Worm (Caenorhabditis elegans) whole organism, late embryonic: Measurements from ENCODE around the gene C03A7.2.

Experiments used
- C08G9.2 ChIP-seq: sonication (generic microtip); optimal IDR thresholded peaks from 2 replicates; lab custom pipeline; 2016; ENCODE audit warnings: mild to moderate bottlenecking, missing genetic modification characterization, moderate library complexity, missing compliant biosample characterization
- F13H6.1 ChIP-seq: sonication (generic microtip); optimal IDR thresholded peaks from 2 replicates; lab custom pipeline; 2016; ENCODE audit warnings: missing genetic modification characterization, missing compliant biosample characterization
- K02D7.2 ChIP-seq: sonication (generic microtip); optimal IDR thresholded peaks from 2 replicates; lab custom pipeline; 2017; ENCODE audit warnings: mild to moderate bottlenecking, missing genetic modification characterization, missing compliant biosample characterization
- T23F11.4 ChIP-seq: fragments of 200-800 bp; sonication (Bioruptor generic); optimal IDR thresholded peaks from 2 replicates; lab custom pipeline; 2018; ENCODE audit warnings: mild to moderate bottlenecking, missing genetic modification characterization, missing compliant biosample characterization
- ceh-18 ChIP-seq: sonication (generic microtip); optimal IDR thresholded peaks from 2 replicates; lab custom pipeline; 2016; ENCODE audit warnings: missing genetic modification characterization, missing compliant biosample characterization
- ceh-24 ChIP-seq: sonication (generic microtip); optimal IDR thresholded peaks from 2 replicates; lab custom pipeline; 2016; ENCODE audit warnings: mild to moderate bottlenecking, missing genetic modification characterization, missing compliant biosample characterization
- ceh-45 ChIP-seq: fragments of 200-800 bp; sonication (Bioruptor generic); IDR thresholded peaks from 2 replicates; pipeline ENCODE4 v1.3.6; 2022; ENCODE audit warnings: missing genetic modification reagents, missing genetic modification characterization, missing compliant biosample characterization
- ceh-48 ChIP-seq: sonication (generic microtip); optimal IDR thresholded peaks from 2 replicates; lab custom pipeline; 2016; ENCODE audit warnings: missing genetic modification characterization, inconsistent platforms, missing compliant biosample characterization
- che-1 ChIP-seq: sonication (generic microtip); optimal IDR thresholded peaks from 2 replicates; lab custom pipeline; 2016; ENCODE audit warnings: mild to moderate bottlenecking, missing genetic modification characterization, missing compliant biosample characterization
- dmd-4 ChIP-seq: sonication (generic microtip); optimal IDR thresholded peaks from 2 replicates; lab custom pipeline; 2016; ENCODE audit warnings: borderline replicate concordance, missing genetic modification characterization, missing compliant biosample characterization
- dve-1 ChIP-seq: sonication (generic microtip); optimal IDR thresholded peaks from 2 replicates; lab custom pipeline; 2017; ENCODE audit warnings: antibody characterized with exemption, mild to moderate bottlenecking, missing genetic modification characterization, missing compliant biosample characterization
- elt-4 ChIP-seq: sonication (generic microtip); optimal IDR thresholded peaks from 2 replicates; lab custom pipeline; 2016; ENCODE audit warnings: missing genetic modification characterization, missing compliant biosample characterization
- ets-4 ChIP-seq: sonication (generic microtip); optimal IDR thresholded peaks from 2 replicates; lab custom pipeline; 2016; ENCODE audit warnings: missing genetic modification characterization, missing compliant biosample characterization
- fkh-10 ChIP-seq: fragments of 150-350 bp; optimal IDR thresholded peaks from 2 replicates; lab custom pipeline; 2014; ENCODE audit warnings: missing biosample characterization, missing genetic modification reagents, missing genetic modification characterization
- fkh-6 ChIP-seq: sonication (generic microtip); optimal IDR thresholded peaks from 2 replicates; lab custom pipeline; 2016; ENCODE audit warnings: missing genetic modification characterization, missing compliant biosample characterization
- hlh-13 ChIP-seq: fragments of 200-800 bp; sonication (Bioruptor generic); optimal IDR thresholded peaks from 2 replicates; lab custom pipeline; 2018; ENCODE audit warnings: mild to moderate bottlenecking, missing genetic modification characterization, missing compliant biosample characterization
- hlh-15 ChIP-seq: sonication (generic microtip); optimal IDR thresholded peaks from 2 replicates; lab custom pipeline; 2016; ENCODE audit warnings: missing genetic modification characterization, missing compliant biosample characterization
- hlh-8 ChIP-seq: sonication (generic microtip); optimal IDR thresholded peaks from 2 replicates; lab custom pipeline; 2016; ENCODE audit warnings: missing genotype, missing genetic modification characterization, missing compliant biosample characterization
- lin-11 ChIP-seq: fragments of 200-800 bp; sonication (Bioruptor generic); optimal IDR thresholded peaks from 2 replicates; lab custom pipeline; 2018; ENCODE audit warnings: mild to moderate bottlenecking, missing genetic modification characterization, missing compliant biosample characterization
- nfya-1 ChIP-seq: sonication (generic microtip); optimal IDR thresholded peaks from 2 replicates; lab custom pipeline; 2017; ENCODE audit warnings: missing genetic modification characterization, mild to moderate bottlenecking, missing compliant biosample characterization, antibody characterized with exemption, moderate library complexity
- nhr-11 ChIP-seq: fragments of 150-350 bp; optimal IDR thresholded peaks from 2 replicates; lab custom pipeline; 2014; ENCODE audit warnings: missing biosample characterization, missing genetic modification characterization
- nhr-232 ChIP-seq: sonication (generic microtip); optimal IDR thresholded peaks from 2 replicates; lab custom pipeline; 2016; ENCODE audit warnings: missing genetic modification characterization, missing compliant biosample characterization
- pat-9 ChIP-seq: fragments of 200-800 bp; sonication (Bioruptor generic); optimal IDR thresholded peaks from 2 replicates; lab custom pipeline; 2018; ENCODE audit warnings: mild to moderate bottlenecking, missing genetic modification characterization, moderate library complexity, missing compliant biosample characterization
- pha-4 ChIP-seq: fragments of 150-350 bp; optimal IDR thresholded peaks from 2 replicates; lab custom pipeline; 2018; ENCODE audit warnings: missing biosample characterization, missing genetic modification reagents, missing genetic modification characterization
- pros-1 ChIP-seq: fragments of 150-350 bp; optimal IDR thresholded peaks from 2 replicates; lab custom pipeline; 2014; ENCODE audit warnings: missing biosample characterization, missing genetic modification reagents, missing genetic modification characterization
- ref-2 ChIP-seq: sonication (generic microtip); optimal IDR thresholded peaks from 2 replicates; lab custom pipeline; 2016; ENCODE audit warnings: missing genetic modification characterization, missing compliant biosample characterization
- sox-4 ChIP-seq: sonication (generic microtip); optimal IDR thresholded peaks from 2 replicates; lab custom pipeline; 2017; ENCODE audit warnings: mild to moderate bottlenecking, missing genetic modification characterization, inconsistent platforms, missing compliant biosample characterization
- syd-9 ChIP-seq: sonication (generic microtip); optimal IDR thresholded peaks from 2 replicates; lab custom pipeline; 2016; ENCODE audit warnings: mild to moderate bottlenecking, missing genetic modification characterization, moderate library complexity, missing compliant biosample characterization
- tbx-2 ChIP-seq: sonication (generic microtip); optimal IDR thresholded peaks from 2 replicates; lab custom pipeline; 2016; ENCODE audit warnings: missing genetic modification characterization, missing compliant biosample characterization
- ttx-3 ChIP-seq: sonication (generic microtip); optimal IDR thresholded peaks from 2 replicates; lab custom pipeline; 2016; ENCODE audit warnings: missing genetic modification reagents, missing genetic modification characterization, missing compliant biosample characterization
- unc-86 ChIP-seq: sonication (generic microtip); optimal IDR thresholded peaks from 2 replicates; lab custom pipeline; 2016; ENCODE audit warnings: missing genetic modification characterization, missing compliant biosample characterization
- zip-5 ChIP-seq: sonication (generic microtip); optimal IDR thresholded peaks from 2 replicates; lab custom pipeline; 2016; ENCODE audit warnings: missing genetic modification characterization, missing compliant biosample characterization
- ztf-16 ChIP-seq: sonication (generic microtip); optimal IDR thresholded peaks from 2 replicates; lab custom pipeline; 2017; ENCODE audit warnings: missing genetic modification characterization, missing compliant biosample characterization

C03A7.2 gene

DNA sequence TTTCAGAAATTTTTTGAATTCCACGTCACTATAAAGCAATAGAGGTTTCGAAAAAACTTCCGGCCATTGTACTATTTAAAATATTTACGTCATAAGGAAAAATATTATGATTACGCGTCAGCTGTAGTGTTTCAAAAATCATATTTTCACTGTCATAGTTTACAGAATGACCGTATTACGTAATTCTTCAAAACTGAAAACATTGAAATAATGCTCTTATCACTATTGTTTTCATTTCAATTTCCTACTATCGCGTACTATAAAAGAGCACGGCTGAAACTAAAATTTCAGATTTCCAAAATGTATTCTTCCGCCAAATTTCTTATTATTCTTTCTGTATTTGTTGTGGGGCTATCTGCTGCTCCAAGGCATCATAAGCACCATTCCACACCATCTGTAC, 37.2 kb upstream of the C03A7.2 start, which contains the start of gene F14F9.2:
TSS of gene F14F9.2 (plus strand) at position 301 of the 400 bp plus-strand sequence.
- TF ChIP-seq ztf-16 (tag; lab: Kevin White, UChicago) (no peak), zip-5 (tag; lab: Kevin White, UChicago) (no peak), ets-4 (no peak), K02D7.2 (no peak)

DNA sequence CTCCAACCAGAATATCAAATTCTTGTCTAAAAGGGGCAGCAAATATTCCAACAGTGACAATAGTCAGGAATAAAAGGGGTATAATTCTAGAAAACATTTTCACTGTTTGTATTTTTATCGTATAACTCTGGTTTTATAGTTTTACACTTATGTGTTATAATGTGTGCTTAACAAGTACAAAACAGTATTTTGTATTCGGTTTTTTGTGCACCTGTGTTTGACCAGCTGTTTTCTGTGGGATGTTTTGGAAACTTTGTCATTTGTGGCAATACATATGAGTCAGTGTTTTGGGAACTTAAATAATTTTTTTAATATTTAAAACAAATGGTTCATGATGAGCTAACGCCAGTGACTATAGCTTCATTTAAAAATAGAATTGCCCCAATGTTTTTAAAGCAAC, 35.3 kb upstream of the C03A7.2 start, which contains the start of gene F14F9.6:
TSS of gene F14F9.6 (minus strand) at position 101 of the 400 bp plus-strand sequence.
- TF ChIP-seq unc-86 (tag; lab: Kevin White, UChicago) (no peak), dmd-4 (tag; lab: Kevin White, UChicago) (no peak), hlh-8 (no peak), nhr-232 (tag; lab: Kevin White, UChicago) (no peak), pat-9 (tag; lab: Kevin White, UChicago) (no peak), sox-4 (tag; lab: Kevin White, UChicago) (no peak), pros-1 (tag; lab: Kevin White, UChicago) (no peak), pha-4 (no peak), che-1 (no peak)

DNA sequence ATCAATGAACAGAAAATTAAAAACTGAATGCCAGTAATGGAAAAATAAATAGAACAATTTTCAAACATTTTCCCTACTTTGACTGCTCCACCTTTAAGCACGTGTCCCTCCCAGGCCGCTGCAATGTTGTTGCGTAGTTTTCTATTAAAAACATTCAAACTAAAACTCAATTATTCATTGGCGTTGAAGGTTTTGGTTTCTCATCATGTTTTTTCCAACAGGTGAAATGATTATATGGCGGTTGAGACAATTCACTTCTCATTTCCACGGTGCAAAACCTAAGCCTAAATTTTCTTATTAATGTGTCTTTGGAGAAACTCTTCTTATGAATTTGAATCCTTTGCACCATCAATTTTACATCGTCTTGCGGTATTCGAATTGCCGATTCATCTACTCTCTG, 30.8 kb upstream of the C03A7.2 start, which contains the start of gene srh-130:
TSS of gene srh-130 (plus strand) at position 301 of the 400 bp plus-strand sequence.
- TF ChIP-seq ceh-18 (tag; lab: Kevin White, UChicago) = no peak

DNA sequence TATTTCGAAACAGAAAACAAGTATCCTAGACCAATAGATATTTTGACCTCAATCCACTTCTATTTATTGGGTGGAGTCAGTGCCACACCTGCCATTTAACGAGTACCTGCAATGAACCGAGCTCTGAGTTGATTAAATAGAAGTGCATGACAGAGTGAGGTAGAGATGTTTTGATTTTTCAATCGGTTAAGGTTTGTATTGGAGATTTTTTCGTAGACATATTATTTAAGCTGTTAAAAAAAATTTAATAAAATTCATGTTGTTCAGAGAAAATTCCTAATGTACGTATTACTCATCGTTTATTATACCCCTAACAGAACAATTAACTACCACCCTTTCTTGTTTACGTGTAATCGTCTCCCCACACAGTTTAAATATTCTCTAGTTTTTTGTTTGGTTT, 26.2 kb upstream of the C03A7.2 start, which contains the start of gene srx-38:
TSS of gene srx-38 (minus strand) at position 101 of the 400 bp plus-strand sequence.
- TF ChIP-seq nfya-1 (tag; lab: Kevin White, UChicago) (no peak), fkh-10 (GFP tag; lab: Kevin White, UChicago) (no peak), hlh-13 (GFP tag; lab: Kevin White, UChicago) (no peak), nhr-11 (tag; lab: Kevin White, UChicago) (no peak), tbx-2 (tag; lab: Kevin White, UChicago) (no peak), ceh-48 (no peak), C08G9.2 (no peak)

DNA sequence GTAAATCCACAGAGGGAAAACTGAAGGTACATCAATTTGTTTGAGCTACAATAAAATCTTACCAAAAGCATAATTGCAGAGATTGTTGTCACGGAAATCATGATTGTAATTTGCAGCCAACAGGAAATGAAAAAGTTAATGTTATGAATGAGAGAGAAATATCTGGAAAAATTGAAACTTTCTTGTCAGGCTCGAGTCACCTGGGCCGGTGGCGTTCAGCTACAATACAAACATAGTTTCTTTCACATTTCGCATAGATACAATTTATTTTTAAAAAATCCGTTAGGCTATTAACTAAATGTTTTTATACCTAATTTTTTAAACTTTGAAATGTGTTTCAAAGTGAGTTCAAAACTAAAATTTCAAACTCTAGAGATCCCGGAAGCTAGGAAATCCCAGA, 24.1 kb upstream of the C03A7.2 start, which contains the start of gene srx-39:
TSS of gene srx-39 (minus strand) at position 101 of the 400 bp plus-strand sequence.
- TF ChIP-seq ceh-45 (GFP tag; lab: Robert Waterston, UW) (no peak), T23F11.4 (GFP tag; lab: Kevin White, UChicago) (no peak), pros-1 (tag; lab: Kevin White, UChicago) (no peak), nhr-232 (tag; lab: Kevin White, UChicago) (no peak), elt-4 (no peak)

DNA sequence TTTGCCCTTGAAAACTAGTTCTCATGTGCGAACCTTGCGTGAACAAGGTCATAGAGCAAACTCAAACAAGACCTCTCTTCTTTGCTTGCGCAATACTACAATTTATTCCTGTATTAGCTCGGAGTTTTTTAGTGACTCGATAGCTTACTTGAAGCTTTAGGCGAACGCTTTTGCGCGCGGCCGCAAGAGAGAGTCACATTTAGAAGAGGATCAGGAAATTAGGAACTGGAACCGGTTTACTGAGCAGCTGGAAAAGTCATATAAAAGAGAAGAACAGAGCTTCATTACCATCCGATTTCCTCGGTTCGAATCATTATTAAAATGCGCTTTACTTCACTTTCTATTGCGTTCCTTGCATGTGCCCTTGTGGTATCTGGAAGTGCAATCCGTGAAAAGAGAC, 23.4 kb upstream of the C03A7.2 start, which contains the start of gene abu-15:
TSS of gene abu-15 (plus strand) at position 301 of the 400 bp plus-strand sequence.
- no peak for TF ChIP-seq dve-1 (tag; lab: Kevin White, UChicago)
- no peak for TF ChIP-seq K02D7.2
- TF ChIP-seq elt-4 = no peak
- TF ChIP-seq ceh-24 (tag; lab: Kevin White, UChicago) = no peak
- TF ChIP-seq ttx-3 (tag; lab: Kevin White, UChicago) = no peak
- TF ChIP-seq hlh-8 = no peak
- TF ChIP-seq ceh-45 (GFP tag; lab: Robert Waterston, UW) = no peak
- TF ChIP-seq unc-86 (tag; lab: Kevin White, UChicago) = no peak
- TF ChIP-seq syd-9 = no peak
- no peak for TF ChIP-seq ref-2 (tag; lab: Kevin White, UChicago)
- no peak for TF ChIP-seq fkh-6 (tag; lab: Kevin White, UChicago)
- no peak for TF ChIP-seq sox-4 (tag; lab: Kevin White, UChicago)
- no peak for TF ChIP-seq F13H6.1
- TF ChIP-seq hlh-15 = no peak
- TF ChIP-seq C08G9.2 = no peak
- no peak for TF ChIP-seq nhr-232 (tag; lab: Kevin White, UChicago)
- no peak for TF ChIP-seq lin-11 (tag; lab: Kevin White, UChicago)
- TF ChIP-seq ets-4 = no peak
